Worm (Caenorhabditis elegans) whole organism, L4 larva: ENCODE data around the gene inpp-5K.

Source experiments
- F44E2.7 ChIP-seq: fragments of 200-800 bp; sonication (Bioruptor generic); IDR thresholded peaks from 2 replicates; pipeline ENCODE4 v2.1.2; 2022; ENCODE audit warnings: missing genetic modification characterization, missing compliant biosample characterization
- F49E8.2 ChIP-seq: sonication (generic microtip); optimal IDR thresholded peaks from 2 replicates; lab custom pipeline; 2016; ENCODE audit warnings: missing compliant biosample characterization, mild to moderate bottlenecking, missing genetic modification characterization, borderline replicate concordance
- Y48G9A.11 ChIP-seq: fragments of 200-800 bp; sonication (Bioruptor generic); IDR thresholded peaks from 2 replicates; pipeline ENCODE4 v1.3.6; 2022; ENCODE audit warnings: missing genetic modification reagents, missing genetic modification characterization, missing compliant biosample characterization
- Y75B8A.6 ChIP-seq: fragments of 200-800 bp; sonication (Bioruptor generic); IDR thresholded peaks from 2 replicates; pipeline ENCODE4 v1.3.6; 2022; ENCODE audit warnings: missing genetic modification reagents, missing genetic modification characterization, missing compliant biosample characterization
- aly-2 ChIP-seq: sonication (generic microtip); optimal IDR thresholded peaks from 2 replicates; lab custom pipeline; 2018; ENCODE audit warnings: missing biosample characterization, missing genetic modification characterization
- attf-4 ChIP-seq: sonication (generic microtip); optimal IDR thresholded peaks from 3 replicates; lab custom pipeline; 2017; ENCODE audit warnings: missing biosample characterization, missing genetic modification characterization
- ceh-20 ChIP-seq: fragments of 200-800 bp; sonication (Bioruptor generic); IDR thresholded peaks from 2 replicates; pipeline ENCODE4 v1.3.6; 2022; ENCODE audit warnings: missing genetic modification reagents, missing genetic modification characterization, missing compliant biosample characterization
- ceh-28 ChIP-seq: fragments of 150-350 bp; optimal IDR thresholded peaks from 2 replicates; lab custom pipeline; 2014; ENCODE audit warnings: missing biosample characterization, missing genetic modification reagents, missing genetic modification characterization
- ceh-32 ChIP-seq: sonication (generic microtip); optimal IDR thresholded peaks from 2 replicates; lab custom pipeline; 2016; ENCODE audit warnings: mild to moderate bottlenecking, missing genetic modification characterization, missing compliant biosample characterization; ENCODE audit not compliant: poor library complexity
- ceh-62 ChIP-seq: sonication (generic microtip); optimal IDR thresholded peaks from 2 replicates; lab custom pipeline; 2017; ENCODE audit warnings: missing biosample characterization, missing genetic modification characterization
- ceh-82 ChIP-seq: sonication (generic microtip); optimal IDR thresholded peaks from 2 replicates; lab custom pipeline; 2017; ENCODE audit warnings: missing biosample characterization, missing genetic modification characterization
- daf-16 ChIP-seq, 3 experiments: sonication (generic microtip); optimal IDR thresholded peaks; 2 replicates each; lab custom pipeline; 2016 to 2017; ENCODE audit warnings: missing genetic modification characterization in 3 of 3, missing genetic modification reagents in 3 of 3, mild to moderate bottlenecking in 2 of 3, missing compliant biosample characterization in 2 of 3, missing biosample characterization in 1 of 3, moderate library complexity in 1 of 3
- daf-19 ChIP-seq: fragments of 200-800 bp; sonication (Bioruptor generic); conservative IDR thresholded peaks from 2 replicates; pipeline ENCODE4 v1.3.6; 2022; ENCODE audit warnings: missing genetic modification characterization, missing compliant biosample characterization
- daf-8 ChIP-seq: fragments of 200-800 bp; sonication (Bioruptor generic); IDR thresholded peaks from 2 replicates; pipeline ENCODE4 v1.3.6; 2022; ENCODE audit warnings: missing genetic modification characterization, missing compliant biosample characterization
- dmd-8 ChIP-seq: fragments of 200-800 bp; sonication (Bioruptor generic); IDR thresholded peaks from 2 replicates; pipeline ENCODE4 v1.3.6; 2022; ENCODE audit warnings: missing genetic modification characterization, missing compliant biosample characterization
- dve-1 ChIP-seq: sonication (generic microtip); optimal IDR thresholded peaks from 2 replicates; lab custom pipeline; 2017; ENCODE audit warnings: antibody characterized with exemption, mild to moderate bottlenecking, missing genetic modification characterization, missing compliant biosample characterization; ENCODE audit not compliant: insufficient read depth
- egl-43 ChIP-seq: fragments of 200-800 bp; sonication (Bioruptor generic); IDR thresholded peaks from 2 replicates; pipeline ENCODE4 v1.3.6; 2022; ENCODE audit warnings: missing genetic modification reagents, missing genetic modification characterization, missing compliant biosample characterization
- fkh-10 ChIP-seq: fragments of 150-350 bp; optimal IDR thresholded peaks from 2 replicates; lab custom pipeline; 2014; ENCODE audit warnings: missing biosample characterization, missing genetic modification reagents, missing genetic modification characterization
- lin-29 ChIP-seq: fragments of 200-800 bp; sonication (Bioruptor generic); IDR thresholded peaks from 2 replicates; pipeline ENCODE4 v1.3.6; 2022; ENCODE audit warnings: missing genetic modification reagents, missing genetic modification characterization, missing compliant biosample characterization
- lsy-2 ChIP-seq, 2 experiments: fragments of 150-350 bp in 1 of 2; sonication (generic microtip) in 1 of 2; optimal IDR thresholded peaks; 2 replicates each; lab custom pipeline; 2014 to 2017; ENCODE audit warnings: missing biosample characterization in 2 of 2, missing genetic modification characterization in 2 of 2
- madf-5 ChIP-seq, 2 experiments: fragments of 200-800 bp; sonication (Bioruptor generic); IDR thresholded peaks; 2 replicates each; pipeline ENCODE4 v1.3.6; 2022; ENCODE audit warnings: missing compliant biosample characterization in 2 of 2, missing genetic modification characterization in 2 of 2
- mdl-1 ChIP-seq, 2 experiments: fragments of 150-350 bp in 1 of 2; sonication (generic microtip) in 1 of 2; optimal IDR thresholded peaks; 2 replicates each; lab custom pipeline; 2014 to 2017; ENCODE audit warnings: missing biosample characterization in 2 of 2, missing genetic modification characterization in 2 of 2
- mdt-29 ChIP-seq: fragments of 200-800 bp; sonication (Bioruptor generic); IDR thresholded peaks from 2 replicates; pipeline ENCODE4 v1.3.6; 2022; ENCODE audit warnings: missing genetic modification reagents, missing genetic modification characterization, missing compliant biosample characterization
- mes-2 ChIP-seq: sonication (generic microtip); optimal IDR thresholded peaks from 2 replicates; lab custom pipeline; 2016; ENCODE audit warnings: missing genotype, mild to moderate bottlenecking, missing genetic modification characterization, missing compliant biosample characterization; ENCODE audit not compliant: poor library complexity, severe bottlenecking
- mxl-2 ChIP-seq: fragments of 200-800 bp; sonication (Bioruptor generic); conservative IDR thresholded peaks from 2 replicates; pipeline ENCODE4 v1.3.6; 2022; ENCODE audit warnings: missing genetic modification reagents, missing genetic modification characterization, missing compliant biosample characterization
- mxl-3 ChIP-seq: fragments of 200-800 bp; sonication (Bioruptor generic); optimal IDR thresholded peaks from 2 replicates; lab custom pipeline; 2018; ENCODE audit warnings: mild to moderate bottlenecking, missing genetic modification characterization, missing compliant biosample characterization
- nhr-10 ChIP-seq: fragments of 150-350 bp; optimal IDR thresholded peaks from 2 replicates; lab custom pipeline; 2014; ENCODE audit warnings: missing biosample characterization, missing genetic modification characterization
- nhr-102 ChIP-seq: sonication (generic microtip); optimal IDR thresholded peaks from 2 replicates; lab custom pipeline; 2016; ENCODE audit warnings: mild to moderate bottlenecking, missing genetic modification characterization, moderate library complexity, missing compliant biosample characterization
- nhr-111 ChIP-seq: fragments of 200-800 bp; sonication (Bioruptor generic); optimal IDR thresholded peaks from 2 replicates; lab custom pipeline; 2018; ENCODE audit warnings: mild to moderate bottlenecking, missing genetic modification characterization, missing compliant biosample characterization
- nhr-25 ChIP-seq: sonication (generic microtip); optimal IDR thresholded peaks from 2 replicates; lab custom pipeline; 2017; ENCODE audit warnings: missing genetic modification characterization, mild to moderate bottlenecking, missing compliant biosample characterization, antibody characterized with exemption, moderate library complexity, borderline replicate concordance; ENCODE audit not compliant: insufficient read depth
- nhr-28 ChIP-seq: fragments of 150-350 bp; optimal IDR thresholded peaks from 2 replicates; lab custom pipeline; 2014; ENCODE audit warnings: missing biosample characterization, missing genetic modification characterization
- nhr-41 ChIP-seq: fragments of 200-800 bp; sonication (Bioruptor generic); IDR thresholded peaks from 2 replicates; pipeline ENCODE4 v1.3.6; 2022; ENCODE audit warnings: missing genetic modification reagents, missing genetic modification characterization, missing compliant biosample characterization
- nhr-48 ChIP-seq: sonication (generic microtip); optimal IDR thresholded peaks from 2 replicates; lab custom pipeline; 2016; ENCODE audit warnings: mild to moderate bottlenecking, missing genetic modification characterization, missing compliant biosample characterization
- nhr-6 ChIP-seq: fragments of 150-350 bp; optimal IDR thresholded peaks from 2 replicates; lab custom pipeline; 2014; ENCODE audit warnings: missing biosample characterization, missing genetic modification characterization
- pha-4 ChIP-seq, 2 experiments: fragments of 150-350 bp in 1 of 2; fragments of 200-800 bp in 1 of 2; sonication (Bioruptor generic) in 1 of 2; IDR thresholded peaks in 1 of 2; optimal IDR thresholded peaks in 1 of 2; 2 replicates each; pipeline versions ENCODE4 v1.3.6 to Lab custom; 2014 to 2022; ENCODE audit warnings: missing genetic modification characterization in 2 of 2, missing genetic modification reagents in 2 of 2, missing biosample characterization in 1 of 2, missing compliant biosample characterization in 1 of 2
- php-3 ChIP-seq: fragments of 200-800 bp; sonication (Bioruptor generic); IDR thresholded peaks from 2 replicates; pipeline ENCODE4 v1.3.6; 2022; ENCODE audit warnings: missing genetic modification reagents, missing genetic modification characterization, missing compliant biosample characterization
- pqm-1 ChIP-seq: sonication (generic microtip); optimal IDR thresholded peaks from 2 replicates; lab custom pipeline; 2017; ENCODE audit warnings: missing biosample characterization, missing genetic modification characterization
- rbr-2 ChIP-seq: sonication (generic microtip); optimal IDR thresholded peaks from 2 replicates; lab custom pipeline; 2016; ENCODE audit warnings: missing genotype, missing genetic modification characterization, missing compliant biosample characterization
- skn-1 ChIP-seq: fragments of 150-350 bp; optimal IDR thresholded peaks from 2 replicates; lab custom pipeline; 2014; ENCODE audit warnings: missing biosample characterization, missing genetic modification characterization
- snpc-1.2 ChIP-seq: fragments of 200-800 bp; sonication (Bioruptor generic); IDR thresholded peaks from 2 replicates; pipeline ENCODE4 v1.3.6; 2022; ENCODE audit warnings: missing genetic modification reagents, missing genetic modification characterization, missing compliant biosample characterization
- snpc-4 ChIP-seq: fragments of 150-350 bp; optimal IDR thresholded peaks from 2 replicates; lab custom pipeline; 2014; ENCODE audit warnings: missing biosample characterization, missing genetic modification characterization
- unc-62 ChIP-seq, 3 experiments: fragments of 150-350 bp in 1 of 3; sonication (generic microtip); optimal IDR thresholded peaks in 2 of 3; peaks in 1 of 3; 1 replicate in 1 of 3; 2 replicates in 2 of 3; lab custom pipeline; 2014 to 2017; ENCODE audit warnings: missing biosample characterization in 3 of 3, missing genetic modification characterization in 3 of 3, missing genetic modification reagents in 3 of 3, missing genotype in 1 of 3
- vab-7 ChIP-seq: fragments of 200-800 bp; sonication (Bioruptor generic); IDR thresholded peaks from 2 replicates; pipeline ENCODE4 v1.3.6; 2022; ENCODE audit warnings: missing genetic modification reagents, missing genetic modification characterization, missing compliant biosample characterization
- ztf-11 ChIP-seq: fragments of 150-350 bp; optimal IDR thresholded peaks from 2 replicates; lab custom pipeline; 2014; ENCODE audit warnings: missing biosample characterization, missing genetic modification characterization

Gene inpp-5K

ce11 chrIII:8133346-8133745, 27.8 kb downstream of the inpp-5K start, which contains the start of gene C14B9.2:
Gene C14B9.2, plus strand, starts transcription at chrIII:8133665.
- TF ChIP-seq daf-16 (GFP tag; optimal IDR thresholded peaks at IDR 0.05; lab: Kevin White, UChicago) (no peak), daf-16 (tag; optimal IDR thresholded peaks at IDR 0.05; lab: Kevin White, UChicago) (peak; percentile 78), lsy-2 (tag; optimal IDR thresholded peaks at IDR 0.05; lab: Kevin White, UChicago) (peak in 1 of 2 experiments; percentile 16), mxl-2 (GFP tag; lab: Robert Waterston, UW) (no peak), nhr-28 (peak; percentile 54), F44E2.7 (GFP tag; lab: Robert Waterston, UW) (no peak), mdl-1 (tag; optimal IDR thresholded peaks at IDR 0.05; lab: Kevin White, UChicago) (no peak), mxl-3 (GFP tag; lab: Kevin White, UChicago) (peak; percentile 75), ceh-32 (tag; lab: Kevin White, UChicago) (no peak), ceh-20 (GFP tag; lab: Robert Waterston, UW) (no peak), attf-4 (tag; lab: Kevin White, UChicago) (no peak), daf-19 (no peak), madf-5 (GFP tag; IDR thresholded peaks at IDR 0.05; lab: Robert Waterston, UW) (no peak)
- TF ChIP-seq, all 104 proteins: peak for 4

- TF ChIP-seq rbr-2 (tag; lab: Kevin White, UChicago): no peak
- TF ChIP-seq lin-29: no peak
- no peak for TF ChIP-seq nhr-6 (tag; lab: Kevin White, UChicago)
- TF ChIP-seq pha-4 (GFP tag; IDR thresholded peaks at IDR 0.05; lab: Robert Waterston, UW): no peak
- no peak for TF ChIP-seq pha-4 (tag; optimal IDR thresholded peaks at IDR 0.05; lab: Kevin White, UChicago)
- no peak for TF ChIP-seq aly-2
- TF ChIP-seq php-3: no peak
- TF ChIP-seq fkh-10 (GFP tag; lab: Kevin White, UChicago): no peak
- peak; percentile 6 for TF ChIP-seq mes-2
- TF ChIP-seq nhr-111 (GFP tag; lab: Kevin White, UChicago): no peak
- TF ChIP-seq nhr-41 (GFP tag; lab: Robert Waterston, UW): no peak
- TF ChIP-seq attf-4 (tag; lab: Kevin White, UChicago): no peak
- TF ChIP-seq nhr-48 (tag; lab: Kevin White, UChicago): no peak
- TF ChIP-seq egl-43: 0 out of 2 replicates have a peak, but pooled peaks have one; percentile 16
- no peak for TF ChIP-seq dmd-8 (GFP tag; lab: Robert Waterston, UW)
- no peak for TF ChIP-seq ceh-82
- TF ChIP-seq unc-62 (GFP tag; optimal IDR thresholded peaks at IDR 0.05 in 1 of 2; lab: Kevin White, UChicago): peak in 1 of 2 experiments; percentile 41
- TF ChIP-seq unc-62 (tag; optimal IDR thresholded peaks at IDR 0.05; lab: Kevin White, UChicago): no peak
- TF ChIP-seq, all 104 proteins: peak for 3
These were observed 28.6 kb downstream of the inpp-5K start for ce11 chrIII:8132496-8132895.

- peak in 1 of 2 experiments; percentile 1 for TF ChIP-seq unc-62 (GFP tag; optimal IDR thresholded peaks at IDR 0.05 in 1 of 2; lab: Kevin White, UChicago)
- TF ChIP-seq unc-62 (tag; optimal IDR thresholded peaks at IDR 0.05; lab: Kevin White, UChicago): no peak
- TF ChIP-seq ceh-20 (GFP tag; lab: Robert Waterston, UW): no peak
- peak; percentile 47 for TF ChIP-seq nhr-25 (tag; lab: Kevin White, UChicago)
- TF ChIP-seq ceh-28 (tag; lab: Kevin White, UChicago): no peak
- TF ChIP-seq php-3: no peak
- peak; percentile 61; the same call in 1 of the 2 replicates for TF ChIP-seq Y48G9A.11 (GFP tag; lab: Robert Waterston, UW)
- TF ChIP-seq Y75B8A.6: no peak
- peak; percentile 77 for TF ChIP-seq F49E8.2
- TF ChIP-seq nhr-10: no peak
- no peak for TF ChIP-seq dmd-8 (GFP tag; lab: Robert Waterston, UW)
- TF ChIP-seq dve-1: peak; percentile 78
- TF ChIP-seq ztf-11 (tag; lab: Kevin White, UChicago): no peak
- no peak for TF ChIP-seq mxl-3 (GFP tag; lab: Kevin White, UChicago)
- no peak for TF ChIP-seq skn-1 (tag; lab: Kevin White, UChicago)
- no peak for TF ChIP-seq mdt-29 (GFP tag; lab: Robert Waterston, UW)
- TF ChIP-seq daf-8 (GFP tag; lab: Robert Waterston, UW): no peak
- TF ChIP-seq vab-7 (GFP tag; lab: Robert Waterston, UW): no peak
- no peak for TF ChIP-seq ceh-62 (tag; lab: Kevin White, UChicago)
- peak in 1 of 2 experiments; percentile 45 for TF ChIP-seq mdl-1 (tag; optimal IDR thresholded peaks at IDR 0.05; lab: Kevin White, UChicago)
- peak; percentile 55 for TF ChIP-seq nhr-102 (tag; lab: Kevin White, UChicago)
- TF ChIP-seq snpc-4 (tag; lab: Kevin White, UChicago): no peak
- peak; percentile 57; the same call in 1 of the 2 replicates for TF ChIP-seq snpc-1.2
- TF ChIP-seq pqm-1 (tag; lab: Kevin White, UChicago): no peak
These were observed 30.8 kb downstream of the inpp-5K start, which contains the start of the genes rpl-21 and C14B9.10 for ce11 chrIII:8130177-8130902. Gene rpl-21, minus strand, starts transcription at chrIII:8130227. Gene C14B9.10, plus strand, starts transcription at chrIII:8130852.
